Fruit fly (Drosophila melanogaster) whole organism, wandering third instar larva: Measurements from ENCODE around the gene CG43894.
A peak's percentile ranks its signal among the peaks of the same experiment; 100 is the strongest.

Experiments
- Abd-B ChIP-seq: fragments of >200 bp; optimal IDR thresholded peaks from 2 replicates; lab custom pipeline; 2017; ENCODE audit warnings: missing biosample characterization, missing genetic modification characterization
- Dif ChIP-seq: fragments of 200-275, 200-300 bp; sonication (Bioruptor generic); optimal IDR thresholded peaks from 2 replicates; lab custom pipeline; 2018; ENCODE audit warnings: missing biosample characterization, missing genetic modification characterization; ENCODE audit not compliant: partially characterized antibody
- Jra ChIP-seq: sonication (Bioruptor generic); optimal IDR thresholded peaks from 2 replicates; lab custom pipeline; 2016; ENCODE audit warnings: missing biosample characterization, missing genetic modification characterization
- Myc ChIP-seq: fragments of >200 bp; optimal IDR thresholded peaks from 2 replicates; lab custom pipeline; 2017
- OdsH ChIP-seq: fragments of 200-800 bp; sonication (Bioruptor generic); optimal IDR thresholded peaks from 2 replicates; lab custom pipeline; 2016; ENCODE audit warnings: missing biosample characterization, mild to moderate bottlenecking, missing genetic modification characterization
- Sp1 ChIP-seq: fragments of 200-800 bp; sonication (Bioruptor generic); optimal IDR thresholded peaks from 3 replicates; lab custom pipeline; 2019; ENCODE audit warnings: missing biosample characterization, mild to moderate bottlenecking, missing genetic modification characterization, moderate library complexity
- Vsx2 ChIP-seq: fragments of 200-300, 225-300 bp; sonication (Bioruptor generic); optimal IDR thresholded peaks from 2 replicates; lab custom pipeline; 2018; ENCODE audit warnings: missing biosample characterization, missing genetic modification characterization; ENCODE audit not compliant: partially characterized antibody
- fru ChIP-seq: fragments of 200-800 bp; sonication (Bioruptor generic); optimal IDR thresholded peaks from 3 replicates; lab custom pipeline; 2016; ENCODE audit warnings: missing biosample characterization, mild to moderate bottlenecking, missing genetic modification characterization
- lola ChIP-seq: fragments of >200 bp; optimal IDR thresholded peaks from 2 replicates; lab custom pipeline; 2017; ENCODE audit warnings: missing biosample characterization, missing genetic modification characterization
- pan ChIP-seq: fragments of >200 bp; optimal IDR thresholded peaks from 2 replicates; lab custom pipeline; 2017
- psq ChIP-seq: fragments of 200-800 bp; sonication (Bioruptor generic); optimal IDR thresholded peaks from 3 replicates; lab custom pipeline; 2017; ENCODE audit warnings: missing biosample characterization, mild to moderate bottlenecking, missing genetic modification characterization, moderate library complexity
- rgr ChIP-seq: fragments of 200-800 bp; sonication (Bioruptor generic); optimal IDR thresholded peaks from 3 replicates; lab custom pipeline; 2016; ENCODE audit warnings: missing biosample characterization, mild to moderate bottlenecking, missing genetic modification characterization

dm6 chr3L:12915431-12915830, 25.9 kb downstream of the CG43894 start:
- TF ChIP-seq Dif (GFP tag; lab: Kevin White, UChicago) (no peak), Myc (lab: Kevin White, UChicago) (no peak), rgr (GFP tag; lab: Kevin White, UChicago) (peak; percentile 42), psq (GFP tag; lab: Kevin White, UChicago) (peak; percentile 60), OdsH (GFP tag; lab: Kevin White, UChicago) (peak; percentile 47), Abd-B (GFP tag; lab: Kevin White, UChicago) (no peak), pan (lab: Kevin White, UChicago) (no peak), fru (GFP tag; lab: Kevin White, UChicago) (peak; percentile 55), lola (GFP tag; lab: Kevin White, UChicago) (no peak), Vsx2 (no peak), Sp1 (GFP tag; lab: Kevin White, UChicago) (peak; percentile 86), Jra (GFP tag; lab: Kevin White, UChicago) (no peak)
